Worm (Caenorhabditis elegans): ENCODE data around the gene F56B6.6.

DNA sequence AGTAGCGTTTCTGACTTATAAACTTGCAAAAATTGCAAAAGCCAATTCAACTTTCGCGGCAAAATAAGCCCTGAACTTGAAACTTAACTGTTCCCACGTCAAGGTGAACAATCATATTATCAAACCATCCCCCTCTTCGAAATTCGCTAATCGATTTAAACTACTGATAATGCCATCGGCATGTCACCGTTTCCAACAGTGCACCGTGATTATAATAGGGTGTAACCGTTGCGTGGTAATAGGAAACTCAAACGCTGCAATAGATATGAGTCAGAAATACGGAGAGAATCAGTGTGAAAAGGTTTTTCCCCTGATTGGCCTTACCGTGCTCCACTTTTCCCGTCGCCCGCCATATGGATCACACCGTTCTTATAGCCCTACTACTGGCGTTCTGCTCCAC is 31.9 kb downstream of the F56B6.6 start:
- no peak for TF ChIP-seq him-1 (tag; optimal IDR thresholded peaks at IDR 0.05)
- no peak for TF ChIP-seq W03F9.2 (tag; optimal IDR thresholded peaks at IDR 0.05)
- no peak for TF ChIP-seq dao-5 (tag; optimal IDR thresholded peaks at IDR 0.05)
